Worm (Caenorhabditis elegans) whole organism, L4 larva: ENCODE data around the gene C17C3.5.

Source experiments
- D1046.2 ChIP-seq: fragments of 200-800 bp; sonication (Bioruptor generic); IDR thresholded peaks from 2 replicates; pipeline ENCODE4 v1.3.6; 2022; ENCODE audit warnings: missing genetic modification characterization, missing compliant biosample characterization
- F37D6.2 ChIP-seq: sonication (generic microtip); optimal IDR thresholded peaks from 2 replicates; lab custom pipeline; 2016; ENCODE audit warnings: mild to moderate bottlenecking, missing genetic modification characterization, missing compliant biosample characterization
- F49E8.2 ChIP-seq: sonication (generic microtip); optimal IDR thresholded peaks from 2 replicates; lab custom pipeline; 2016; ENCODE audit warnings: missing compliant biosample characterization, mild to moderate bottlenecking, missing genetic modification characterization, borderline replicate concordance
- R02D3.7 ChIP-seq: fragments of 150-350 bp; sonication (generic microtip); optimal IDR thresholded peaks from 3 replicates; lab custom pipeline; 2014; ENCODE audit warnings: missing biosample characterization, missing genetic modification characterization
- T26A8.4 ChIP-seq: fragments of 200-800 bp; sonication (Bioruptor generic); IDR thresholded peaks from 2 replicates; pipeline ENCODE4 v1.3.6; 2022; ENCODE audit warnings: missing genetic modification characterization, missing compliant biosample characterization
- Y48G9A.11 ChIP-seq: fragments of 200-800 bp; sonication (Bioruptor generic); IDR thresholded peaks from 2 replicates; pipeline ENCODE4 v1.3.6; 2022; ENCODE audit warnings: missing genetic modification reagents, missing genetic modification characterization, missing compliant biosample characterization
- Y75B8A.6 ChIP-seq: fragments of 200-800 bp; sonication (Bioruptor generic); IDR thresholded peaks from 2 replicates; pipeline ENCODE4 v1.3.6; 2022; ENCODE audit warnings: missing genetic modification reagents, missing genetic modification characterization, missing compliant biosample characterization
- ZK546.5 ChIP-seq, 2 experiments: sonication (generic microtip); optimal IDR thresholded peaks; 2 replicates each; lab custom pipeline; 2017; ENCODE audit warnings: missing biosample characterization in 2 of 2, missing genetic modification characterization in 2 of 2
- aha-1 ChIP-seq: fragments of 150-350 bp; peaks from one replicate; lab custom pipeline; 2014; ENCODE audit warnings: missing biosample characterization, missing genetic modification characterization
- attf-4 ChIP-seq: sonication (generic microtip); optimal IDR thresholded peaks from 3 replicates; lab custom pipeline; 2017; ENCODE audit warnings: missing biosample characterization, missing genetic modification characterization
- ceh-44 ChIP-seq: fragments of 200-800 bp; sonication (Bioruptor generic); IDR thresholded peaks from 2 replicates; pipeline ENCODE4 v1.3.6; 2022; ENCODE audit warnings: missing genetic modification reagents, missing genetic modification characterization, missing compliant biosample characterization
- ceh-62 ChIP-seq: sonication (generic microtip); optimal IDR thresholded peaks from 2 replicates; lab custom pipeline; 2017; ENCODE audit warnings: missing biosample characterization, missing genetic modification characterization
- ces-1 ChIP-seq: fragments of 150-350 bp; sonication (generic microtip); optimal IDR thresholded peaks from 4 replicates; lab custom pipeline; 2014; ENCODE audit warnings: missing biosample characterization, missing genetic modification reagents, missing genetic modification characterization
- daf-19 ChIP-seq: fragments of 200-800 bp; sonication (Bioruptor generic); conservative IDR thresholded peaks from 2 replicates; pipeline ENCODE4 v1.3.6; 2022; ENCODE audit warnings: missing genetic modification characterization, missing compliant biosample characterization
- daf-8 ChIP-seq: fragments of 200-800 bp; sonication (Bioruptor generic); IDR thresholded peaks from 2 replicates; pipeline ENCODE4 v1.3.6; 2022; ENCODE audit warnings: missing genetic modification characterization, missing compliant biosample characterization
- dmd-6 ChIP-seq: fragments of 200-800 bp; sonication (Bioruptor generic); IDR thresholded peaks from 2 replicates; pipeline ENCODE4 v1.3.6; 2022; ENCODE audit warnings: missing genetic modification reagents, missing genetic modification characterization, missing compliant biosample characterization
- dmd-9 ChIP-seq: fragments of 200-800 bp; sonication (Bioruptor generic); IDR thresholded peaks from 2 replicates; pipeline ENCODE4 v1.3.6; 2022; ENCODE audit warnings: missing genetic modification reagents, missing genetic modification characterization, missing compliant biosample characterization
- gei-8 ChIP-seq: fragments of 200-800 bp; sonication (Bioruptor generic); optimal IDR thresholded peaks from 2 replicates; lab custom pipeline; 2018; ENCODE audit warnings: mild to moderate bottlenecking, missing genetic modification characterization, missing compliant biosample characterization
- hif-1 ChIP-seq, 2 experiments: sonication (generic microtip); optimal IDR thresholded peaks; 2 replicates each; lab custom pipeline; 2016 to 2017; ENCODE audit warnings: missing compliant biosample characterization in 2 of 2, missing genetic modification characterization in 2 of 2, missing genetic modification reagents in 2 of 2, missing genotype in 2 of 2, mild to moderate bottlenecking in 1 of 2
- hlh-30 ChIP-seq: sonication (generic microtip); optimal IDR thresholded peaks from 2 replicates; lab custom pipeline; 2017; ENCODE audit warnings: antibody characterized with exemption, mild to moderate bottlenecking, missing genetic modification characterization, missing compliant biosample characterization; ENCODE audit not compliant: insufficient read depth
- hmg-1.1 ChIP-seq: fragments of 200-800 bp; sonication (Bioruptor generic); IDR thresholded peaks from 2 replicates; pipeline ENCODE4 v1.3.6; 2022; ENCODE audit warnings: missing genetic modification reagents, missing genetic modification characterization, missing compliant biosample characterization
- lim-7 ChIP-seq: fragments of 200-800 bp; sonication (Bioruptor generic); IDR thresholded peaks from 2 replicates; pipeline ENCODE4 v1.3.6; 2022; ENCODE audit warnings: missing genetic modification characterization, missing compliant biosample characterization
- lin-29 ChIP-seq: fragments of 200-800 bp; sonication (Bioruptor generic); IDR thresholded peaks from 2 replicates; pipeline ENCODE4 v1.3.6; 2022; ENCODE audit warnings: missing genetic modification reagents, missing genetic modification characterization, missing compliant biosample characterization
- lin-38 ChIP-seq: fragments of 200-800 bp; sonication (Bioruptor generic); IDR thresholded peaks from 2 replicates; pipeline ENCODE4 v1.3.6; 2022; ENCODE audit warnings: missing genetic modification reagents, missing genetic modification characterization, missing compliant biosample characterization
- lin-39 ChIP-seq: fragments of 150-350 bp; optimal IDR thresholded peaks from 2 replicates; lab custom pipeline; 2014; ENCODE audit warnings: missing biosample characterization, missing genetic modification reagents, missing genetic modification characterization
- lir-3 ChIP-seq: sonication (generic microtip); optimal IDR thresholded peaks from 2 replicates; lab custom pipeline; 2016; ENCODE audit warnings: mild to moderate bottlenecking, missing genetic modification characterization, missing compliant biosample characterization
- lsy-2 ChIP-seq, 2 experiments: fragments of 150-350 bp in 1 of 2; sonication (generic microtip) in 1 of 2; optimal IDR thresholded peaks; 2 replicates each; lab custom pipeline; 2014 to 2017; ENCODE audit warnings: missing biosample characterization in 2 of 2, missing genetic modification characterization in 2 of 2
- madf-5 ChIP-seq, 2 experiments: fragments of 200-800 bp; sonication (Bioruptor generic); IDR thresholded peaks; 2 replicates each; pipeline ENCODE4 v1.3.6; 2022; ENCODE audit warnings: missing compliant biosample characterization in 2 of 2, missing genetic modification characterization in 2 of 2
- mes-2 ChIP-seq: sonication (generic microtip); optimal IDR thresholded peaks from 2 replicates; lab custom pipeline; 2016; ENCODE audit warnings: missing genotype, mild to moderate bottlenecking, missing genetic modification characterization, missing compliant biosample characterization; ENCODE audit not compliant: poor library complexity, severe bottlenecking
- mxl-2 ChIP-seq: fragments of 200-800 bp; sonication (Bioruptor generic); conservative IDR thresholded peaks from 2 replicates; pipeline ENCODE4 v1.3.6; 2022; ENCODE audit warnings: missing genetic modification reagents, missing genetic modification characterization, missing compliant biosample characterization
- nhr-102 ChIP-seq: sonication (generic microtip); optimal IDR thresholded peaks from 2 replicates; lab custom pipeline; 2016; ENCODE audit warnings: mild to moderate bottlenecking, missing genetic modification characterization, moderate library complexity, missing compliant biosample characterization
- nhr-111 ChIP-seq: fragments of 200-800 bp; sonication (Bioruptor generic); optimal IDR thresholded peaks from 2 replicates; lab custom pipeline; 2018; ENCODE audit warnings: mild to moderate bottlenecking, missing genetic modification characterization, missing compliant biosample characterization
- nhr-28 ChIP-seq: fragments of 150-350 bp; optimal IDR thresholded peaks from 2 replicates; lab custom pipeline; 2014; ENCODE audit warnings: missing biosample characterization, missing genetic modification characterization
- nhr-41 ChIP-seq: fragments of 200-800 bp; sonication (Bioruptor generic); IDR thresholded peaks from 2 replicates; pipeline ENCODE4 v1.3.6; 2022; ENCODE audit warnings: missing genetic modification reagents, missing genetic modification characterization, missing compliant biosample characterization
- nhr-42 ChIP-seq: fragments of 200-800 bp; sonication (Bioruptor generic); IDR thresholded peaks from 2 replicates; pipeline ENCODE4 v1.3.6; 2022; ENCODE audit warnings: missing genetic modification characterization, missing compliant biosample characterization
- pha-4 ChIP-seq, 2 experiments: fragments of 150-350 bp in 1 of 2; fragments of 200-800 bp in 1 of 2; sonication (Bioruptor generic) in 1 of 2; IDR thresholded peaks in 1 of 2; optimal IDR thresholded peaks in 1 of 2; 2 replicates each; pipeline versions ENCODE4 v1.3.6 to Lab custom; 2014 to 2022; ENCODE audit warnings: missing genetic modification characterization in 2 of 2, missing genetic modification reagents in 2 of 2, missing biosample characterization in 1 of 2, missing compliant biosample characterization in 1 of 2
- saeg-2 ChIP-seq: fragments of 200-800 bp; sonication (Bioruptor generic); IDR thresholded peaks from 2 replicates; pipeline ENCODE4 v1.3.6; 2022; ENCODE audit warnings: missing genetic modification reagents, missing genetic modification characterization, missing compliant biosample characterization
- skn-1 ChIP-seq: fragments of 150-350 bp; optimal IDR thresholded peaks from 2 replicates; lab custom pipeline; 2014; ENCODE audit warnings: missing biosample characterization, missing genetic modification characterization
- snpc-4 ChIP-seq: fragments of 150-350 bp; optimal IDR thresholded peaks from 2 replicates; lab custom pipeline; 2014; ENCODE audit warnings: missing biosample characterization, missing genetic modification characterization
- spr-1 ChIP-seq: sonication (generic microtip); optimal IDR thresholded peaks from 2 replicates; lab custom pipeline; 2016; ENCODE audit warnings: mild to moderate bottlenecking, missing genetic modification characterization, missing compliant biosample characterization
- spr-3 ChIP-seq: fragments of 200-800 bp; sonication (Bioruptor generic); optimal IDR thresholded peaks from 2 replicates; lab custom pipeline; 2018; ENCODE audit warnings: mild to moderate bottlenecking, missing genetic modification characterization, missing compliant biosample characterization
- tag-97 ChIP-seq: fragments of 200-800 bp; sonication (Bioruptor generic); IDR thresholded peaks from 2 replicates; pipeline ENCODE4 v1.3.6; 2022; ENCODE audit warnings: missing genetic modification characterization, missing compliant biosample characterization
- tra-1 ChIP-seq: fragments of 200-800 bp; sonication (Bioruptor generic); IDR thresholded peaks from 2 replicates; pipeline ENCODE4 v1.3.6; 2022; ENCODE audit warnings: missing genetic modification reagents, missing genetic modification characterization, missing compliant biosample characterization
- unc-39 ChIP-seq: sonication (generic microtip); optimal IDR thresholded peaks from 2 replicates; lab custom pipeline; 2017; ENCODE audit warnings: missing biosample characterization, missing genetic modification characterization
- vab-7 ChIP-seq: fragments of 200-800 bp; sonication (Bioruptor generic); IDR thresholded peaks from 2 replicates; pipeline ENCODE4 v1.3.6; 2022; ENCODE audit warnings: missing genetic modification reagents, missing genetic modification characterization, missing compliant biosample characterization
- zag-1 ChIP-seq: fragments of 150-350 bp; optimal IDR thresholded peaks from 2 replicates; lab custom pipeline; 2014; ENCODE audit warnings: missing biosample characterization, missing genetic modification characterization
- zfp-3 ChIP-seq: fragments of 200-800 bp; sonication (Bioruptor generic); conservative IDR thresholded peaks from 2 replicates; pipeline ENCODE4 v1.3.6; 2022; ENCODE audit warnings: missing genetic modification reagents, missing genetic modification characterization, missing compliant biosample characterization
- zip-11 ChIP-seq: fragments of 200-800 bp; sonication (Bioruptor generic); IDR thresholded peaks from 2 replicates; pipeline ENCODE4 v1.3.6; 2022; ENCODE audit warnings: missing genetic modification characterization, missing compliant biosample characterization
- ztf-11 ChIP-seq: fragments of 150-350 bp; optimal IDR thresholded peaks from 2 replicates; lab custom pipeline; 2014; ENCODE audit warnings: missing biosample characterization, missing genetic modification characterization

The C17C3.5 gene

ce11 chrII:5599326-5600044, 47.9 kb downstream of the C17C3.5 start, which contains the start of gene C17G10.10 (continued):
- no peak for TF ChIP-seq saeg-2 (GFP tag; lab: Robert Waterston, UW)
- TF ChIP-seq T26A8.4 = peak; percentile 88; the same call in 1 of the 2 replicates
- TF ChIP-seq aha-1 = peak; percentile 88
- TF ChIP-seq lir-3 (tag; lab: Kevin White, UChicago) = no peak
- TF ChIP-seq nhr-42 (GFP tag; lab: Robert Waterston, UW) = peak; percentile 74
- no peak for TF ChIP-seq hif-1 (tag; optimal IDR thresholded peaks at IDR 0.05; lab: Kevin White, UChicago)
- peak; percentile 69 for TF ChIP-seq lin-38 (GFP tag; lab: Robert Waterston, UW)
- no peak for TF ChIP-seq lin-39
- no peak for TF ChIP-seq ztf-11 (tag; lab: Kevin White, UChicago)
- TF ChIP-seq unc-39 (tag; lab: Kevin White, UChicago) = no peak
- no peak for TF ChIP-seq mxl-2
- TF ChIP-seq tag-97 (GFP tag; lab: Robert Waterston, UW) = no peak
- TF ChIP-seq daf-8 (GFP tag; lab: Robert Waterston, UW) = no peak
- peak in 1 of 2 experiments; percentile 65 for TF ChIP-seq lsy-2 (tag; optimal IDR thresholded peaks at IDR 0.05; lab: Kevin White, UChicago)
- TF ChIP-seq F37D6.2 (tag; lab: Kevin White, UChicago) = no peak
- TF ChIP-seq nhr-28 (tag; lab: Kevin White, UChicago) = peak; percentile 72
- no peak for TF ChIP-seq nhr-41 (GFP tag; lab: Robert Waterston, UW)
- peak; percentile 59 for TF ChIP-seq nhr-111 (GFP tag; lab: Kevin White, UChicago)
- no peak for TF ChIP-seq D1046.2 (GFP tag; lab: Robert Waterston, UW)
- peak; percentile 72 for TF ChIP-seq dmd-6 (GFP tag; lab: Robert Waterston, UW)
- TF ChIP-seq vab-7 (GFP tag; lab: Robert Waterston, UW) = no peak
- peak; percentile 47 for TF ChIP-seq F49E8.2 (tag; lab: Kevin White, UChicago)
- no peak for TF ChIP-seq madf-5 (GFP tag; IDR thresholded peaks at IDR 0.05; lab: Robert Waterston, UW)
- TF ChIP-seq lin-29 (GFP tag; lab: Robert Waterston, UW) = no peak
- TF ChIP-seq pha-4 (GFP tag; IDR thresholded peaks at IDR 0.05; lab: Robert Waterston, UW) = peak; percentile 50
- TF ChIP-seq pha-4 (tag; optimal IDR thresholded peaks at IDR 0.05; lab: Kevin White, UChicago) = peak; percentile 6
- TF ChIP-seq zag-1 (tag; lab: Kevin White, UChicago) = no peak
- TF ChIP-seq Y75B8A.6 (GFP tag; lab: Robert Waterston, UW) = no peak
- no peak for TF ChIP-seq tra-1 (GFP tag; lab: Robert Waterston, UW)
- no peak for TF ChIP-seq skn-1 (tag; lab: Kevin White, UChicago)
- 0 out of 2 replicates have a peak, but pooled peaks have one; percentile 18 for TF ChIP-seq dmd-9 (GFP tag; lab: Robert Waterston, UW)
- TF ChIP-seq spr-1 (tag; lab: Kevin White, UChicago) = peak; percentile 76
- TF ChIP-seq nhr-102 (tag; lab: Kevin White, UChicago) = peak; percentile 68
- TF ChIP-seq ces-1 (GFP tag; lab: Kevin White, UChicago) = no peak
- no peak for TF ChIP-seq ZK546.5 (tag; optimal IDR thresholded peaks at IDR 0.05; lab: Kevin White, UChicago)
- peak; percentile 70 for TF ChIP-seq spr-3 (GFP tag; lab: Kevin White, UChicago)
- no peak for TF ChIP-seq Y48G9A.11 (GFP tag; lab: Robert Waterston, UW)
- TF ChIP-seq ceh-62 = no peak
- TF ChIP-seq hlh-30 (tag; lab: Kevin White, UChicago) = peak; percentile 82
- TF ChIP-seq attf-4 (tag; lab: Kevin White, UChicago) = no peak
- TF ChIP-seq gei-8 (GFP tag; lab: Kevin White, UChicago) = no peak
- 0 out of 2 replicates have a peak, but pooled peaks have one; percentile 29 for TF ChIP-seq ceh-44 (GFP tag; lab: Robert Waterston, UW)
- TF ChIP-seq snpc-4 (tag; lab: Kevin White, UChicago) = peak; percentile 93
- peak; percentile 58; the same call in 1 of the 2 replicates for TF ChIP-seq hmg-1.1 (GFP tag; lab: Robert Waterston, UW)
- TF ChIP-seq mes-2 = peak; percentile 86
- TF ChIP-seq zfp-3 (GFP tag; lab: Robert Waterston, UW) = 0 out of 2 replicates have a peak, but pooled peaks have one; percentile 31
- no peak for TF ChIP-seq lim-7 (GFP tag; lab: Robert Waterston, UW)
- TF ChIP-seq zip-11 (GFP tag; lab: Robert Waterston, UW) = no peak
- TF ChIP-seq daf-19 (GFP tag; lab: Robert Waterston, UW) = no peak; the same call in 1 of the 2 replicates
- TF ChIP-seq R02D3.7 (tag; lab: Kevin White, UChicago) = no peak
